Worm (Caenorhabditis elegans): ENCODE results near the gene Y53G8AM.4.

ce11 chrIII:3271682-3272081 lies 16.2 kb upstream of the Y53G8AM.4 start:
- TF ChIP-seq ref-2 (tag; optimal IDR thresholded peaks at IDR 0.05) = peak; percentile 66
- no peak for TF ChIP-seq hlh-15 (tag; optimal IDR thresholded peaks at IDR 0.05)
- TF ChIP-seq fkh-10 (GFP tag; optimal IDR thresholded peaks at IDR 0.05) = no peak
- no peak for TF ChIP-seq dmd-4 (tag; optimal IDR thresholded peaks at IDR 0.05; ENCODE audit: borderline replicate concordance)
- TF ChIP-seq sox-4 (tag; optimal IDR thresholded peaks at IDR 0.05) = no peak
- peak; percentile 45 for TF ChIP-seq dve-1 (tag; optimal IDR thresholded peaks at IDR 0.05)
- TF ChIP-seq pha-4 (tag; optimal IDR thresholded peaks at IDR 0.05) = no peak
- peak; percentile 88 for TF ChIP-seq hlh-30 (tag; optimal IDR thresholded peaks at IDR 0.05; ENCODE audit: insufficient read depth)
